Fruit fly (Drosophila melanogaster): ENCODE results near the gene Calr.

DNA sequence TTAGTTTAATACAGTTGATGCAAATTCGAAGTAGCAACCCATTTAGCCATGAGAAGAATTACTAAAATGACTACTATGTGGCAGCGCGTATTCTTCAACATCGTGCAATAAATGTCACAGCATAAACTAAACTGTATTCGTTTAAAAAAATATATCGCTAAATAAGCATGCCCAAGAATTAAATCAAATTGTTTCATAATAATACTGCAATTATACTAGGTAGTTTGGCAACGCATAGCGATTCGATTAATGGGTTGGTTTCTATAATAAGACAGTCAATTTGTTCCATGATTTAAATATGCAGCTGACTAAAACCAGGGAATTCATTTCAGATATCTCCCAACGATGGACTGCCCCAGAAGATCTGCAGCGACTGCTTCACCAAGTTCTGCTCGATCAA, 47.5 kb downstream of the Calr start, which contains the start of gene CG33654:
- TF ChIP-seq CG10348 (GFP tag; IDR thresholded peaks at IDR 0.05): no peak
- no peak for TF ChIP-seq EcR (GFP tag; optimal IDR thresholded peaks at IDR 0.05)
- TF ChIP-seq CG15710 (tag; optimal IDR thresholded peaks at IDR 0.05): no peak
- TF ChIP-seq CG17806 (tag; optimal IDR thresholded peaks at IDR 0.05): no peak
- no peak for TF ChIP-seq Snoo (tag; optimal IDR thresholded peaks at IDR 0.05)
- no peak for TF ChIP-seq CG8159 (tag; optimal IDR thresholded peaks at IDR 0.05)
- no peak for TF ChIP-seq CG32121 (GFP tag; IDR thresholded peaks at IDR 0.05)
- no peak for TF ChIP-seq gl (tag; optimal IDR thresholded peaks at IDR 0.05)
- no peak for TF ChIP-seq CG9948 (tag; optimal IDR thresholded peaks at IDR 0.05)
- no peak for TF ChIP-seq CG4496 (GFP tag; IDR thresholded peaks at IDR 0.05)
